Worm (Caenorhabditis elegans) whole organism, young adult: ENCODE results near the gene F44A2.7.

ENCODE experiments used
- F10E7.11 ChIP-seq: sonication (generic microtip); optimal IDR thresholded peaks from 2 replicates; lab custom pipeline; 2017; ENCODE audit warnings: mild to moderate bottlenecking, missing genetic modification characterization, moderate library complexity, missing compliant biosample characterization
- ama-1 ChIP-seq, 3 experiments: fragments of 150-350 bp in 1 of 3; sonication (generic microtip) in 2 of 3; optimal IDR thresholded peaks; 2 replicates each; lab custom pipeline; 2014 to 2018; ENCODE audit warnings: missing biosample characterization in 2 of 3, missing genetic modification characterization in 2 of 3, missing genetic modification reagents in 2 of 3
- athp-1 ChIP-seq: sonication (generic microtip); optimal IDR thresholded peaks from 2 replicates; lab custom pipeline; 2017; ENCODE audit warnings: mild to moderate bottlenecking, missing genetic modification characterization, missing compliant biosample characterization
- let-607 ChIP-seq, 2 experiments: fragments of 200-800 bp in 1 of 2; sonication (Bioruptor generic) in 1 of 2; sonication (generic microtip) in 1 of 2; optimal IDR thresholded peaks; 2 replicates each; lab custom pipeline; 2016 to 2018; ENCODE audit warnings: mild to moderate bottlenecking in 2 of 2, missing compliant biosample characterization in 2 of 2, missing genetic modification characterization in 2 of 2, moderate library complexity in 2 of 2, missing genotype in 1 of 2
- mcd-1 ChIP-seq: fragments of 200-800 bp; sonication (Bioruptor generic); IDR thresholded peaks from 2 replicates; pipeline ENCODE4 v1.3.6; 2022; ENCODE audit warnings: missing genetic modification reagents, missing genetic modification characterization, missing compliant biosample characterization
- nfyb-1 ChIP-seq: fragments of 200-800 bp; sonication (Bioruptor generic); IDR thresholded peaks from 2 replicates; pipeline ENCODE4 v1.3.6; 2022; ENCODE audit warnings: missing genetic modification reagents, missing genetic modification characterization, missing compliant biosample characterization
- pha-4 ChIP-seq: fragments of 150-350 bp; sonication (generic microtip); optimal IDR thresholded peaks from 2 replicates; lab custom pipeline; 2014; ENCODE audit warnings: missing biosample characterization, missing genetic modification reagents, missing genetic modification characterization
- snpc-4 ChIP-seq, 5 experiments: fragments of 150-350 bp in 1 of 5; sonication (generic microtip) in 4 of 5; optimal IDR thresholded peaks; 2 replicates each; lab custom pipeline; 2014 to 2018; ENCODE audit warnings: missing genetic modification characterization in 5 of 5, missing biosample characterization in 3 of 5, antibody characterized with exemption in 2 of 5, mild to moderate bottlenecking in 2 of 5, missing compliant biosample characterization in 2 of 5, missing genotype in 2 of 5, moderate library complexity in 2 of 5, missing genetic modification reagents in 1 of 5
- unc-62 ChIP-seq: fragments of 150-350 bp; optimal IDR thresholded peaks from 2 replicates; lab custom pipeline; 2014; ENCODE audit warnings: missing biosample characterization, missing genetic modification reagents, missing genetic modification characterization
- xnd-1 ChIP-seq: sonication (generic microtip); optimal IDR thresholded peaks from 2 replicates; lab custom pipeline; 2016; ENCODE audit warnings: missing genotype, missing genetic modification reagents, missing genetic modification characterization, missing compliant biosample characterization
- ztf-25 ChIP-seq: fragments of 200-800 bp; sonication (Bioruptor generic); IDR thresholded peaks from 2 replicates; pipeline ENCODE4 v1.3.6; 2022; ENCODE audit warnings: missing genetic modification reagents, missing genetic modification characterization, missing compliant biosample characterization

DNA sequence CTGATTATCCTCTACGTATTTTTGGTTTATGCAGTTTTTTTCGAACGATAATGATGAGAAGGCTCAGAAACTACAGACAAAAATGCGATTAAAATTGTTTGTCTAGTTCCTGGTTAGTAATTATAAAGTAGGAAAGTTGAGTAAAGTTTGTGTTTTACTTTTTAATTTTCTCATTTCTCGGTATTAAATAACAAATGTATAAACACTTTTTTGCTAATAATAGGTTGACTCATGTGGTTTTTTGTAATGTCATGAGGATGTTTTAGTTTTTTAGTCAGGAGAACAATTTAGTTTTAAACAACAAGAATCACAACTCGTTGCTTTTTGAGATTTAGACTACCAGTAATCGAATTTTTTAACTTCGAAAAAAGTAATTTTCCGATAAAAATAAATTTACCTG, 48.7 kb upstream of the F44A2.7 start:
- TF ChIP-seq F10E7.11 (tag; lab: Kevin White, UChicago), result no peak
- TF ChIP-seq ama-1 (optimal IDR thresholded peaks at IDR 0.05; lab: Kevin White, UChicago), result no peak
- no peak for TF ChIP-seq ama-1 (GFP tag; optimal IDR thresholded peaks at IDR 0.05; lab: Kevin White, UChicago)
- TF ChIP-seq athp-1 (tag; lab: Kevin White, UChicago), result no peak
- TF ChIP-seq mcd-1 (GFP tag; lab: Robert Waterston, UW), result no peak
- no peak for TF ChIP-seq snpc-4 (GFP tag; optimal IDR thresholded peaks at IDR 0.05; lab: Kevin White, UChicago)
- TF ChIP-seq snpc-4 (tag; optimal IDR thresholded peaks at IDR 0.05; lab: Kevin White, UChicago), result no peak
- no peak for TF ChIP-seq ztf-25
- TF ChIP-seq xnd-1 (tag; lab: Kevin White, UChicago), result no peak
- TF ChIP-seq nfyb-1, result no peak
- TF ChIP-seq pha-4, result no peak
- no peak for TF ChIP-seq let-607 (tag; optimal IDR thresholded peaks at IDR 0.05; lab: Kevin White, UChicago)
- TF ChIP-seq unc-62 (GFP tag; lab: Kevin White, UChicago), result no peak
